Worm (Caenorhabditis elegans): Measurements from ENCODE around the gene snpn-1.

snpn-1 gene

ce11 chrIV:5108971-5109370 lies 18.1 kb upstream of the snpn-1 start:
- TF ChIP-seq nhr-10 (tag; optimal IDR thresholded peaks at IDR 0.05) (no peak), sem-4 (tag; optimal IDR thresholded peaks at IDR 0.05) (peak; percentile 20)

DNA sequence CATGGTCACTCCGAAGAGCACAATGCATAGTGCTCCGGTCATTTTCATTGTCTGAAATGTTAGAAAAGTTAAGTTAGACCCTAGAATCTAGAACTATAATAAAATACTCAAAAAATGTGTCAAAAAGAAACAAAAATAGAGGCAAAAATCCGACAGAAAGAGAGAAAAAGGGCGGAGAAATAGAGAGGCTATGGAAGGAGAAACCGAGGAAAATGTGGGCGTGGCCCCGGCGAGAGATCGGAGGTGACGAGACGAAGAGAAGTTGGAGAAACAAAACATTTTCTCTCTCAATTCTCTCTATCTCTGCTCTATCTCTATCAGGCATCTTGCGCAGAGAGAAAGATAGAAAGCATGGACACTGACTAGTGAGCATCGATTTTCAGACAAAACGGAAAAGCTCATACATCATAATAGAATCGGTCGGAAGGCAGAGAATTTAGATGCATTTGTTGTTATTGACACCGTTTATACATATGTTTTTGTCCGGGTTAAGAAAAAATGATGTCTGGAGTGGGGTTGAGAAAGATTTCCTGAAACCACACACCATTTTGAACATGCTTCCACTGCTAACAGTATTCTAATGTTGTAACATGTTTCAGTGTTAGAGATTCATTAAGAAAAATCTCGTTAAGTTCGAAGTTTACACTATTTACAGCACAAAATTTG lies 12.5 kb upstream of the snpn-1 start, which contains the start of gene C02B10.3:
TSS of gene C02B10.3 (minus strand) at position 51 of the 666 bp plus-strand sequence.
- TF ChIP-seq unc-55 (GFP tag; optimal IDR thresholded peaks at IDR 0.05) = peak; percentile 97
- no peak for TF ChIP-seq ztf-1 (GFP tag; conservative IDR thresholded peaks at IDR 0.05)
- no peak for TF ChIP-seq Y55F3AM.14 (GFP tag; optimal IDR thresholded peaks at IDR 0.05)
- TF ChIP-seq lin-13 (GFP tag; optimal IDR thresholded peaks at IDR 0.05) = peak; percentile 7
- no peak for TF ChIP-seq elt-3 (tag; optimal IDR thresholded peaks at IDR 0.05)
- TF ChIP-seq nhr-129 (tag; optimal IDR thresholded peaks at IDR 0.05) = peak; percentile 50
- no peak for TF ChIP-seq zag-1 (tag; optimal IDR thresholded peaks at IDR 0.05)
- no peak for TF ChIP-seq nhr-237 (tag; optimal IDR thresholded peaks at IDR 0.05)
- no peak for TF ChIP-seq sem-4 (tag; optimal IDR thresholded peaks at IDR 0.05)
- TF ChIP-seq blmp-1 (tag; optimal IDR thresholded peaks at IDR 0.05; ENCODE audit: insufficient read depth) = no peak
- peak; percentile 24 for TF ChIP-seq F13H6.1 (tag; optimal IDR thresholded peaks at IDR 0.05)
- TF ChIP-seq R02D3.7 (tag; optimal IDR thresholded peaks at IDR 0.05) = no peak
- no peak for TF ChIP-seq nhr-21 (tag; optimal IDR thresholded peaks at IDR 0.05)
- TF ChIP-seq lin-11 (tag; optimal IDR thresholded peaks at IDR 0.05) = peak; percentile 18
- no peak for TF ChIP-seq unc-62 (GFP tag; optimal IDR thresholded peaks at IDR 0.05)
- TF ChIP-seq ceh-16 (tag; optimal IDR thresholded peaks at IDR 0.05) = no peak
- TF ChIP-seq ZK546.5 (tag; optimal IDR thresholded peaks at IDR 0.05) = no peak
- TF ChIP-seq gmeb-1 (tag; optimal IDR thresholded peaks at IDR 0.05) = no peak
- peak; percentile 60 for TF ChIP-seq sma-9 (GFP tag; optimal IDR thresholded peaks at IDR 0.05)
- no peak for TF ChIP-seq sma-9 (tag; optimal IDR thresholded peaks at IDR 0.05)
- TF ChIP-seq snpc-4 (tag; optimal IDR thresholded peaks at IDR 0.05) = no peak
- peak; percentile 57 for TF ChIP-seq C34F6.9 (tag; optimal IDR thresholded peaks at IDR 0.05)
- TF ChIP-seq mdl-1 (tag; optimal IDR thresholded peaks at IDR 0.05) = peak in 1 of 2 experiments; percentile 39
- TF ChIP-seq lsy-2 (tag; optimal IDR thresholded peaks at IDR 0.05) = peak in 1 of 2 experiments; percentile 68
- TF ChIP-seq nhr-6 (tag; optimal IDR thresholded peaks at IDR 0.05) = no peak
- TF ChIP-seq nhr-10 (tag; optimal IDR thresholded peaks at IDR 0.05) = no peak
- TF ChIP-seq crh-2 (tag; optimal IDR thresholded peaks at IDR 0.05) = peak; percentile 48

DNA sequence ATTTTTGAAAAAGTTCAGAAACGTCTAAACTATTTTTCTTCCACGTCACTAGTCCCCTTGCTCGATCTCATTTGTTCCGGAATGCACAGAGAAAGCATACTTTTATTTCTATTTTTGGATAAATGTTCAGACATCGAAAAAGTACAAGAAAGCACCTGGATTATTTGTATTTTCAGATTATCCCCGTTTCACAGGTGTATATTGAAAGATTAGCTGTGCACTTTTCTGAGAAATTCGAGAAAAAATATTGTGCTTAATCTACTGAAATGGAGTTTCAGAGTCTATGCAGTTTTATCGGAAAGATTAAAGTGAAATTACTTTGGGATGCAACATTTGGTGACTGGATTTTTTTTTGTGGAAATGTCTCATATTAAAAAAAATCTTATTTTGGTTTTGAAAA lies 11.1 kb upstream of the snpn-1 start:
- TF ChIP-seq elt-3 (tag; optimal IDR thresholded peaks at IDR 0.05) (no peak), ztf-1 (GFP tag; conservative IDR thresholded peaks at IDR 0.05) (no peak), nhr-129 (tag; optimal IDR thresholded peaks at IDR 0.05) (no peak), lin-13 (GFP tag; optimal IDR thresholded peaks at IDR 0.05) (no peak), aly-2 (tag; optimal IDR thresholded peaks at IDR 0.05) (no peak), lin-11 (tag; optimal IDR thresholded peaks at IDR 0.05) (no peak), nhr-25 (tag; optimal IDR thresholded peaks at IDR 0.05) (no peak), alr-1 (tag; optimal IDR thresholded peaks at IDR 0.05) (no peak), nhr-237 (tag; optimal IDR thresholded peaks at IDR 0.05) (no peak), dmd-4 (tag; optimal IDR thresholded peaks at IDR 0.05) (no peak), nhr-10 (tag; optimal IDR thresholded peaks at IDR 0.05) (no peak), zag-1 (tag; optimal IDR thresholded peaks at IDR 0.05) (no peak), fos-1 (tag; optimal IDR thresholded peaks at IDR 0.05) (no peak), ZK546.5 (tag; optimal IDR thresholded peaks at IDR 0.05) (no peak), ztf-4 (tag; optimal IDR thresholded peaks at IDR 0.05) (no peak)

- TF ChIP-seq dmd-4 (tag; optimal IDR thresholded peaks at IDR 0.05) (no peak), ceh-82 (tag; optimal IDR thresholded peaks at IDR 0.05) (no peak), lin-11 (tag; optimal IDR thresholded peaks at IDR 0.05) (peak; percentile 41), elt-1 (tag; optimal IDR thresholded peaks at IDR 0.05) (no peak), nhr-77 (tag; optimal IDR thresholded peaks at IDR 0.05) (no peak), ZK546.5 (tag; optimal IDR thresholded peaks at IDR 0.05) (no peak), skn-1 (tag; optimal IDR thresholded peaks at IDR 0.05) (no peak), sma-9 (GFP tag; optimal IDR thresholded peaks at IDR 0.05) (peak; percentile 16), sma-9 (tag; optimal IDR thresholded peaks at IDR 0.05) (no peak), lsy-2 (tag; optimal IDR thresholded peaks at IDR 0.05) (peak in 1 of 2 experiments; percentile 39), nhr-237 (tag; optimal IDR thresholded peaks at IDR 0.05) (no peak), unc-55 (GFP tag; optimal IDR thresholded peaks at IDR 0.05) (peak; percentile 5), mab-5 (tag; optimal IDR thresholded peaks at IDR 0.05) (no peak), ztf-11 (tag; optimal IDR thresholded peaks at IDR 0.05) (no peak), Y55F3AM.14 (GFP tag; optimal IDR thresholded peaks at IDR 0.05) (peak; percentile 66), mdl-1 (tag; optimal IDR thresholded peaks at IDR 0.05) (no peak), nhr-6 (tag; optimal IDR thresholded peaks at IDR 0.05) (no peak), alr-1 (tag; optimal IDR thresholded peaks at IDR 0.05) (no peak), gmeb-1 (tag; optimal IDR thresholded peaks at IDR 0.05) (no peak), elt-3 (tag; optimal IDR thresholded peaks at IDR 0.05) (no peak), F13H6.1 (tag; optimal IDR thresholded peaks at IDR 0.05) (peak; percentile 50), unc-62 (GFP tag; optimal IDR thresholded peaks at IDR 0.05) (no peak), nhr-129 (tag; optimal IDR thresholded peaks at IDR 0.05) (peak; percentile 64), ztf-4 (tag; optimal IDR thresholded peaks at IDR 0.05) (peak; percentile 43), aly-2 (tag; optimal IDR thresholded peaks at IDR 0.05) (no peak), sem-4 (tag; optimal IDR thresholded peaks at IDR 0.05) (no peak), ceh-16 (tag; optimal IDR thresholded peaks at IDR 0.05) (no peak), peb-1 (tag; optimal IDR thresholded peaks at IDR 0.05) (no peak), ztf-1 (GFP tag; conservative IDR thresholded peaks at IDR 0.05) (no peak), unc-39 (tag; optimal IDR thresholded peaks at IDR 0.05) (no peak), nhr-25 (tag; optimal IDR thresholded peaks at IDR 0.05) (no peak), mbf-1 (tag; optimal IDR thresholded peaks at IDR 0.05) (no peak), nhr-12 (tag; optimal IDR thresholded peaks at IDR 0.05) (no peak)
These were observed 9.3 kb upstream of the snpn-1 start for ce11 chrIV:5100145-5100544.
